Worm (Caenorhabditis elegans) whole organism, late embryonic: ENCODE data around the gene set-15.

Source experiments
- K09A11.1 ChIP-seq: sonication (generic microtip); optimal IDR thresholded peaks from 2 replicates; lab custom pipeline; 2017; ENCODE audit warnings: antibody characterized with exemption, mild to moderate bottlenecking, missing genetic modification characterization, missing compliant biosample characterization; ENCODE audit not compliant: insufficient read depth
- ama-1 ChIP-seq: fragments of 150-350 bp; optimal IDR thresholded peaks from 2 replicates; lab custom pipeline; 2014
- ceh-30 ChIP-seq: fragments of 150-350 bp; optimal IDR thresholded peaks from 2 replicates; lab custom pipeline; 2014; ENCODE audit warnings: missing biosample characterization, missing genetic modification characterization
- elt-2 ChIP-seq: sonication (generic microtip); optimal IDR thresholded peaks from 2 replicates; lab custom pipeline; 2016; ENCODE audit warnings: missing genetic modification reagents, missing genetic modification characterization, missing compliant biosample characterization
- elt-4 ChIP-seq: sonication (generic microtip); optimal IDR thresholded peaks from 2 replicates; lab custom pipeline; 2016; ENCODE audit warnings: missing genetic modification characterization, missing compliant biosample characterization
- ets-4 ChIP-seq: sonication (generic microtip); optimal IDR thresholded peaks from 2 replicates; lab custom pipeline; 2016; ENCODE audit warnings: missing genetic modification characterization, missing compliant biosample characterization
- gmeb-2 ChIP-seq: sonication (generic microtip); optimal IDR thresholded peaks from 2 replicates; lab custom pipeline; 2016; ENCODE audit warnings: missing genetic modification characterization, inconsistent platforms, missing compliant biosample characterization
- nhr-11 ChIP-seq: fragments of 150-350 bp; optimal IDR thresholded peaks from 2 replicates; lab custom pipeline; 2014; ENCODE audit warnings: missing biosample characterization, missing genetic modification characterization
- nhr-232 ChIP-seq: sonication (generic microtip); optimal IDR thresholded peaks from 2 replicates; lab custom pipeline; 2016; ENCODE audit warnings: missing genetic modification characterization, missing compliant biosample characterization
- pat-9 ChIP-seq: fragments of 200-800 bp; sonication (Bioruptor generic); optimal IDR thresholded peaks from 2 replicates; lab custom pipeline; 2018; ENCODE audit warnings: mild to moderate bottlenecking, missing genetic modification characterization, moderate library complexity, missing compliant biosample characterization
- pha-4 ChIP-seq: fragments of 150-350 bp; optimal IDR thresholded peaks from 2 replicates; lab custom pipeline; 2018; ENCODE audit warnings: missing biosample characterization, missing genetic modification reagents, missing genetic modification characterization
- unc-3 ChIP-seq, 2 experiments: fragments of 200-800 bp in 1 of 2; sonication (Bioruptor generic) in 1 of 2; sonication (generic microtip) in 1 of 2; conservative IDR thresholded peaks in 1 of 2; optimal IDR thresholded peaks in 1 of 2; 2 replicates each; pipeline versions ENCODE4 v1.3.6 to Lab custom; 2016 to 2022; ENCODE audit warnings: missing compliant biosample characterization in 2 of 2, missing genetic modification characterization in 2 of 2, missing genetic modification reagents in 1 of 2

DNA sequence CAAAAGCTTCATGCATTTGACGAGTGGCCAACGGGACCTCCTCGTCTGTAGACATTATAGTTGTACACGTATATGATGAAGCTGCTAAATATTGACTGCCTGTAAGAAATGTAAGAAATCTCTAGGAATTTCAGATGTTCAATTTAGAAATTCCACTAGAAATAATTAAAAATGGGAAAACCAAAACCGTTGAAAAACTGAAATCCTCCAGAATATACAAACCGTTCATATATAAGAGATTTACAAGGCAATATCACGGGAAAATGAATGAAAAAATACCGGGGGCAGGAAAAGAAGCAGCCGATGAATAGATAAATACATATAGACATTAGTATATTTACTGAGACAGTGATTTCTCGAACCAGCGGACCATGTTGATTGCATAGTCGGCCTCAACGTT, 22.5 kb upstream of the set-15 start, which contains the start of gene dpf-7:
- TF ChIP-seq K09A11.1 (tag; lab: Kevin White, UChicago) = no peak
- no peak for TF ChIP-seq unc-3 (GFP tag; conservative IDR thresholded peaks at IDR 0.05; lab: Robert Waterston, UW)
- no peak for TF ChIP-seq unc-3 (tag; optimal IDR thresholded peaks at IDR 0.05; lab: Kevin White, UChicago)
- TF ChIP-seq ceh-30 = no peak
- TF ChIP-seq elt-2 (tag; lab: Kevin White, UChicago) = no peak
- no peak for TF ChIP-seq nhr-11 (tag; lab: Kevin White, UChicago)
- TF ChIP-seq nhr-232 (tag; lab: Kevin White, UChicago) = no peak
- TF ChIP-seq pha-4 (tag; lab: Kevin White, UChicago) = no peak
- no peak for TF ChIP-seq ama-1 (lab: Kevin White, UChicago)
- TF ChIP-seq elt-4 (tag; lab: Kevin White, UChicago) = no peak
- no peak for TF ChIP-seq pat-9 (tag; lab: Kevin White, UChicago)
- TF ChIP-seq ets-4 (tag; lab: Kevin White, UChicago) = no peak
- TF ChIP-seq gmeb-2 (tag; lab: Kevin White, UChicago) = no peak
